Worm (Caenorhabditis elegans) whole organism, midembryonic: ENCODE data around the gene Y102A11A.3.

Source experiments
- T22C8.4 ChIP-seq: fragments of 200-800 bp; sonication (Bioruptor generic); IDR thresholded peaks from 2 replicates; pipeline ENCODE4 v1.3.6; 2022; ENCODE audit warnings: missing genetic modification characterization, missing compliant biosample characterization
- cog-1 ChIP-seq: sonication (generic microtip); optimal IDR thresholded peaks from 2 replicates; lab custom pipeline; 2016; ENCODE audit warnings: missing genetic modification characterization, missing compliant biosample characterization
- flt-1 ChIP-seq: fragments of 200-800 bp; sonication (Bioruptor generic); IDR thresholded peaks from 2 replicates; pipeline ENCODE4 v1.3.6; 2022; ENCODE audit warnings: missing genetic modification characterization, missing compliant biosample characterization
- klf-2 ChIP-seq: fragments of 200-800 bp; sonication (Bioruptor generic); conservative IDR thresholded peaks from 2 replicates; pipeline ENCODE4 v1.3.6; 2022; ENCODE audit warnings: missing genetic modification reagents, missing genetic modification characterization, missing compliant biosample characterization
- med-1 ChIP-seq: sonication (generic microtip); optimal IDR thresholded peaks from 2 replicates; lab custom pipeline; 2017; ENCODE audit warnings: missing genetic modification characterization, mild to moderate bottlenecking, missing compliant biosample characterization, antibody characterized with exemption, missing genetic modification reagents; ENCODE audit not compliant: insufficient read depth
- ref-1 ChIP-seq: fragments of 200-800 bp; sonication (Bioruptor generic); conservative IDR thresholded peaks from 2 replicates; pipeline ENCODE4 v1.3.6; 2022; ENCODE audit warnings: missing genetic modification reagents, missing genetic modification characterization, missing compliant biosample characterization
- tab-1 ChIP-seq: fragments of 200-800 bp; sonication (Bioruptor generic); IDR thresholded peaks from 2 replicates; pipeline ENCODE4 v1.3.6; 2022; ENCODE audit warnings: missing genetic modification characterization, missing compliant biosample characterization
- ztf-23 ChIP-seq: fragments of 200-800 bp; sonication (Bioruptor generic); IDR thresholded peaks from 2 replicates; pipeline ENCODE4 v1.3.6; 2022; ENCODE audit warnings: missing genetic modification reagents, missing genetic modification characterization, missing compliant biosample characterization
- ztf-29 ChIP-seq: fragments of 200-800 bp; sonication (Bioruptor generic); IDR thresholded peaks from 2 replicates; pipeline ENCODE4 v1.3.6; 2022; ENCODE audit warnings: missing genetic modification reagents, missing genetic modification characterization, missing compliant biosample characterization

DNA sequence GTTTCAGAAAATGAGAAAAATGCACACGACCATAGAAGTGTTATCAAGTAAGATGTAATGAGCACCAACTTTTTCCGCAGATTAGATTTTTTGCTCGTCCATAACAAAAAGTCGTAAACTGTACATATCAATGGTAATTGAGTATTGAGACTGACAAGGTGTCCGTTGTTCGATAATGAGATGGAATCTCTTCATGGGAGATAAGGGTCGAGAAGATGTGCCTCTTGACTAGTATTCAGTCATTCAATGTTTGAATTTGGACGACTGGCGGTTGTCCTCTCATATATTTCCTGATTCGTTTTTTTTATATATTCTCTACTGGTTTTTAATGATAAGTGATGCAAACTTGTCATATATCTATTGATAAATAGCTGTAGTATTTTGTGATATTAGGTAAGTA is 37.3 kb upstream of the Y102A11A.3 start:
- TF ChIP-seq ztf-23 (GFP tag; lab: Robert Waterston, UW) (no peak), tab-1 (no peak), ref-1 (no peak), cog-1 (no peak), klf-2 (GFP tag; lab: Robert Waterston, UW) (no peak), flt-1 (GFP tag; lab: Robert Waterston, UW) (no peak), T22C8.4 (no peak), ztf-29 (no peak), med-1 (no peak)
